Fruit fly (Drosophila melanogaster) whole organism, pupa: ENCODE measurements around the gene hec.
A peak's percentile ranks its signal among the peaks of the same experiment; 100 is the strongest.

Source experiments
- CG10348 ChIP-seq: fragments of 200-800 bp; sonication (Bioruptor generic); IDR thresholded peaks from 2 replicates; pipeline ENCODE4 v1.3.6; 2022; ENCODE audit warnings: missing biosample characterization, missing genetic modification characterization
- CG13204 ChIP-seq: fragments of 200-800 bp; sonication (Bioruptor generic); optimal IDR thresholded peaks from 2 replicates; lab custom pipeline; 2018; ENCODE audit warnings: missing biosample characterization, mild to moderate bottlenecking, missing genetic modification characterization, moderate library complexity
- CG4496 ChIP-seq: fragments of 200-800 bp; sonication (Bioruptor generic); IDR thresholded peaks from 3 replicates; pipeline ENCODE4 v1.3.6; 2022; ENCODE audit warnings: missing biosample characterization, missing genetic modification characterization
- CG8301 ChIP-seq: fragments of 200-800 bp; sonication (Bioruptor generic); optimal IDR thresholded peaks from 2 replicates; lab custom pipeline; 2018; ENCODE audit warnings: missing biosample characterization, mild to moderate bottlenecking, missing genetic modification characterization
- CG9948 ChIP-seq: fragments of 200-800 bp; sonication (Bioruptor generic); optimal IDR thresholded peaks from 2 replicates; lab custom pipeline; 2018; ENCODE audit warnings: missing biosample characterization, mild to moderate bottlenecking, missing genetic modification characterization, moderate library complexity
- D1 ChIP-seq: fragments of 200-800 bp; sonication (Bioruptor generic); optimal IDR thresholded peaks from 2 replicates; lab custom pipeline; 2018; ENCODE audit warnings: missing biosample characterization, mild to moderate bottlenecking, missing genetic modification characterization, moderate library complexity
- EcR ChIP-seq: fragments of 200-800 bp; sonication (Bioruptor generic); optimal IDR thresholded peaks from 3 replicates; lab custom pipeline; 2019; ENCODE audit warnings: missing biosample characterization, missing genetic modification characterization, mild to moderate bottlenecking, moderate library complexity, missing genetic modification reagents
- Ets98B ChIP-seq: fragments of 200-800 bp; sonication (Bioruptor generic); IDR thresholded peaks from 2 replicates; pipeline ENCODE4 v1.3.6; 2022; ENCODE audit warnings: missing biosample characterization, missing genetic modification characterization
- Pif1A ChIP-seq: fragments of 200-800 bp; sonication (Bioruptor generic); optimal IDR thresholded peaks from 3 replicates; lab custom pipeline; 2016; ENCODE audit warnings: missing biosample characterization, missing genetic modification characterization
- gl ChIP-seq: fragments of 200-800 bp; sonication (Bioruptor generic); optimal IDR thresholded peaks from 2 replicates; lab custom pipeline; 2018; ENCODE audit warnings: missing biosample characterization, mild to moderate bottlenecking, missing genetic modification characterization
- rn ChIP-seq: fragments of 200-800 bp; sonication (Bioruptor generic); IDR thresholded peaks from 2 replicates; pipeline ENCODE4 v1.3.6; 2022; ENCODE audit warnings: missing biosample characterization, missing genetic modification characterization

DNA sequence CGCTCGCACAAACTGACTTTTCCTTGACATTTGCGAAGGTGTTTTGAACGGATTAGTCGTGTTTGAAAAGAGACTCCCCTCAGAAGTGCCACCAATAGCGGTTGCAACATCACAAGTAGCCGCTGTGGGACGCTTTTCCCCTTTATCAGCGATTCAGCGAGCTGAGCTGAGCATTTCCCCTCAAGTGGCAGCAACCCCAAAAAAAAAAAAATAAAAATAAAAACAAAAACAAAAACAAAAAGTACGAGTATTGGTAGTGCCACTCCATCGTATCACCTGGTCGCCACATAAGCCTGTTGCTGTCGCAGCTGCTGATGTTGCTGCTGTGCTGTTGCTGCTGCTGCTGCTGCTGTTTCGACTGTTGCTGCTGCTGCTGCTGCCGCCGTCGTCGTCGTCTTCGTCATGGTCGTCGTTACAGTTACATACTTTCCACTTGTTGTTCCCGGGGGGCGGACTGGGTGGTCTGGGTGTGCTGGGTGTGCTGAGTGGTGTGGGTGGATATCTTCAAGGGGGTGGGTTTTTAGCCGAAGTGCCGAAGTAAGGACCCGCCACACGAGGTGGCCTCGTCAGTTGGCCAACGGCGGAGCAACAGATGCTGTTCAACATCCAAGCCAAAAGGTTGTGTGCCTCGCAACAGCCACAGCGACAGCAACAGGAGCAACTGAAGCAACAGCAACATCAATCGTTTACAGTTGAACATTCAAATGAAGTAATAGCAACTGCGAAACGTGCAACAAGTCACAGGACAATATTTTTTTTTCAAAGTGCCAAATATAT lies 31.0 kb upstream of the hec start, which contains the start of gene rsh:
- TF ChIP-seq gl (tag; lab: Kevin White, UChicago) (no peak), rn (no peak), CG4496 (GFP tag; lab: Robert Waterston, UW) (0 out of 3 replicates have a peak, but pooled peaks have one; percentile 27), Pif1A (GFP tag; lab: Kevin White, UChicago) (no peak), EcR (GFP tag; lab: Kevin White, UChicago) (no peak), D1 (tag; lab: Kevin White, UChicago) (no peak), Ets98B (GFP tag; lab: Robert Waterston, UW) (0 out of 2 replicates have a peak, but pooled peaks have one; percentile 24), CG10348 (GFP tag; lab: Robert Waterston, UW) (no peak), CG13204 (no peak), CG8301 (tag; lab: Kevin White, UChicago) (no peak), CG9948 (tag; lab: Kevin White, UChicago) (no peak)
